Fruit fly (Drosophila melanogaster) whole organism, embryonic: ENCODE measurements around the gene Acp76A.
A peak's percentile ranks its signal among the peaks of the same experiment; 100 is the strongest.

ENCODE experiments used
- Asciz ChIP-seq: fragments of 200-800 bp; sonication (Bioruptor generic); optimal IDR thresholded peaks from 2 replicates; lab custom pipeline; 2017; ENCODE audit warnings: missing biosample characterization, mild to moderate bottlenecking, missing genetic modification characterization, missing genetic modification reagents
- CG10543 ChIP-seq: fragments of 200-800 bp; sonication (Bioruptor generic); optimal IDR thresholded peaks from 3 replicates; lab custom pipeline; 2017; ENCODE audit warnings: missing biosample characterization, mild to moderate bottlenecking, missing genetic modification characterization, moderate library complexity
- CG10654 ChIP-seq: fragments of 200-800 bp; sonication (Bioruptor generic); optimal IDR thresholded peaks from 2 replicates; lab custom pipeline; 2016; ENCODE audit warnings: missing biosample characterization, missing genetic modification characterization
- CG11456 ChIP-seq: fragments of 200-800 bp; sonication (Bioruptor generic); IDR thresholded peaks from 3 replicates; pipeline ENCODE4 v1.3.6; 2022; ENCODE audit warnings: missing biosample characterization, missing genetic modification characterization
- CG12236 ChIP-seq: fragments of 200-800 bp; sonication (Bioruptor generic); optimal IDR thresholded peaks from 2 replicates; lab custom pipeline; 2016; ENCODE audit warnings: missing biosample characterization, missing genetic modification characterization
- CG12769 ChIP-seq: fragments of 200-800 bp; sonication (Bioruptor generic); optimal IDR thresholded peaks from 2 replicates; lab custom pipeline; 2019; ENCODE audit warnings: missing biosample characterization, mild to moderate bottlenecking, missing genetic modification characterization, moderate library complexity
- CG1603 ChIP-seq: fragments of 200-800 bp; sonication (Bioruptor generic); optimal IDR thresholded peaks from 2 replicates; lab custom pipeline; 2019; ENCODE audit warnings: missing biosample characterization, mild to moderate bottlenecking, missing genetic modification characterization, moderate library complexity
- CG16863 ChIP-seq: fragments of 200-800 bp; sonication (Bioruptor generic); optimal IDR thresholded peaks from 3 replicates; lab custom pipeline; 2016; ENCODE audit warnings: missing biosample characterization, missing genetic modification characterization
- CG17186 ChIP-seq: fragments of 200-800 bp; sonication (Bioruptor generic); optimal IDR thresholded peaks from 3 replicates; lab custom pipeline; 2017; ENCODE audit warnings: missing biosample characterization, missing genetic modification reagents, missing genetic modification characterization
- CG17829 ChIP-seq: fragments of 200-800 bp; optimal IDR thresholded peaks from 2 replicates; lab custom pipeline; 2019; ENCODE audit warnings: missing biosample characterization, mild to moderate bottlenecking, missing genetic modification characterization, moderate library complexity
- CG17912 ChIP-seq: fragments of 200-800 bp; sonication (Bioruptor generic); optimal IDR thresholded peaks from 2 replicates; lab custom pipeline; 2018; ENCODE audit warnings: missing biosample characterization, mild to moderate bottlenecking, missing genetic modification characterization
- CG43689 ChIP-seq: fragments of 200-800 bp; sonication (Bioruptor generic); IDR thresholded peaks from 2 replicates; pipeline ENCODE4 v1.3.6; 2022; ENCODE audit warnings: missing biosample characterization, missing genetic modification characterization
- CG4820 ChIP-seq: fragments of 200-800 bp; sonication (Bioruptor generic); optimal IDR thresholded peaks from 3 replicates; lab custom pipeline; 2016; ENCODE audit warnings: missing biosample characterization, missing genetic modification characterization
- CG5180 ChIP-seq: fragments of 200-800 bp; sonication (Bioruptor generic); optimal IDR thresholded peaks from 3 replicates; lab custom pipeline; 2017; ENCODE audit warnings: missing biosample characterization, missing genetic modification characterization, mild to moderate bottlenecking, moderate library complexity, missing genetic modification reagents
- CG5245 ChIP-seq: fragments of 200-800 bp; sonication (Bioruptor generic); optimal IDR thresholded peaks from 3 replicates; lab custom pipeline; 2016; ENCODE audit warnings: missing biosample characterization, missing genetic modification characterization
- CG6689 ChIP-seq: fragments of 200-800 bp; sonication (Bioruptor generic); IDR thresholded peaks from 2 replicates; pipeline ENCODE4 v1.3.6; 2022; ENCODE audit warnings: missing biosample characterization, missing genetic modification characterization
- CG8290 ChIP-seq, 3 experiments: fragments of 200-800 bp; sonication (Bioruptor generic); optimal IDR thresholded peaks; 2 replicates each; lab custom pipeline; 2016 to 2019; ENCODE audit warnings: missing biosample characterization in 3 of 3, missing genetic modification characterization in 3 of 3, mild to moderate bottlenecking in 2 of 3, moderate library complexity in 1 of 3
- CG9876 ChIP-seq: fragments of 200-800 bp; sonication (Bioruptor generic); optimal IDR thresholded peaks from 2 replicates; lab custom pipeline; 2016; ENCODE audit warnings: missing biosample characterization, missing genetic modification characterization
- D ChIP-seq, 2 experiments: fragments of 200-800 bp in 1 of 2; fragments of >200 bp in 1 of 2; sonication (Bioruptor generic) in 1 of 2; optimal IDR thresholded peaks; 2 replicates in 1 of 2; 3 replicates in 1 of 2; lab custom pipeline; 2017; ENCODE audit warnings: mild to moderate bottlenecking in 1 of 2, missing biosample characterization in 1 of 2, missing genetic modification characterization in 1 of 2, missing genetic modification reagents in 1 of 2
- HLHmδ ChIP-seq: fragments of 200-800 bp; sonication (Bioruptor generic); optimal IDR thresholded peaks from 2 replicates; lab custom pipeline; 2018; ENCODE audit warnings: missing biosample characterization, mild to moderate bottlenecking, missing genetic modification characterization, moderate library complexity
- MESR4 ChIP-seq: fragments of 200-800 bp; sonication (Bioruptor generic); optimal IDR thresholded peaks from 2 replicates; lab custom pipeline; 2018; ENCODE audit warnings: missing biosample characterization, mild to moderate bottlenecking, missing genetic modification characterization, moderate library complexity
- NC2β ChIP-seq: fragments of 200-800 bp; sonication (Bioruptor generic); optimal IDR thresholded peaks from 2 replicates; lab custom pipeline; 2016; ENCODE audit warnings: missing biosample characterization, missing genetic modification characterization
- Rfx ChIP-seq: fragments of 200-800 bp; sonication (Bioruptor generic); IDR thresholded peaks from 2 replicates; pipeline ENCODE4 v1.3.6; 2022; ENCODE audit warnings: missing biosample characterization, missing genetic modification characterization
- Sox102F ChIP-seq: fragments of 200-800 bp; sonication (Bioruptor generic); optimal IDR thresholded peaks from 2 replicates; lab custom pipeline; 2018; ENCODE audit warnings: missing biosample characterization, mild to moderate bottlenecking, missing genetic modification characterization, moderate library complexity
- ap ChIP-seq: fragments of 200-800 bp; sonication (Bioruptor generic); IDR thresholded peaks from 2 replicates; pipeline ENCODE4 v1.3.6; 2022; ENCODE audit warnings: missing biosample characterization, missing genetic modification characterization
- ara ChIP-seq: fragments of 200-800 bp; sonication (Bioruptor generic); IDR thresholded peaks from 2 replicates; pipeline ENCODE4 v1.3.6; 2022; ENCODE audit warnings: missing biosample characterization, missing genetic modification characterization
- bowl ChIP-seq: fragments of 200-800 bp; sonication (Bioruptor generic); IDR thresholded peaks from 2 replicates; pipeline ENCODE4 v1.3.6; 2022; ENCODE audit warnings: missing biosample characterization, missing genetic modification characterization
- cg ChIP-seq: fragments of 200-800 bp; sonication (Bioruptor generic); optimal IDR thresholded peaks from 3 replicates; lab custom pipeline; 2019; ENCODE audit warnings: missing biosample characterization, mild to moderate bottlenecking, missing genetic modification characterization, moderate library complexity
- danr ChIP-seq: fragments of 200-800 bp; sonication (Bioruptor generic); IDR thresholded peaks from 2 replicates; pipeline ENCODE4 v1.3.6; 2022; ENCODE audit warnings: missing biosample characterization, missing genetic modification characterization
- dmrt99B ChIP-seq: fragments of 200-800 bp; sonication (Bioruptor generic); optimal IDR thresholded peaks from 2 replicates; lab custom pipeline; 2018; ENCODE audit warnings: missing biosample characterization, mild to moderate bottlenecking, missing genetic modification characterization, moderate library complexity
- fd96Cb ChIP-seq: fragments of 200-800 bp; sonication (Bioruptor generic); optimal IDR thresholded peaks from 2 replicates; lab custom pipeline; 2018; ENCODE audit warnings: missing biosample characterization, mild to moderate bottlenecking, missing genetic modification characterization, moderate library complexity
- gce ChIP-seq: fragments of 200-800 bp; sonication (Bioruptor generic); IDR thresholded peaks from 3 replicates; pipeline ENCODE4 v1.3.6; 2022; ENCODE audit warnings: missing biosample characterization, missing genetic modification characterization
- gt ChIP-seq: fragments of 200-800 bp; sonication (Bioruptor generic); IDR thresholded peaks from 2 replicates; pipeline ENCODE4 v1.3.6; 2022; ENCODE audit warnings: missing biosample characterization, missing genetic modification characterization
- hb ChIP-seq: fragments of 200-800 bp; sonication (Bioruptor generic); IDR thresholded peaks from 3 replicates; pipeline ENCODE4 v1.3.6; 2022; ENCODE audit warnings: missing biosample characterization, missing genetic modification characterization; ENCODE audit not compliant: partially characterized antibody
- jigr1 ChIP-seq: fragments of 200-800 bp; sonication (Bioruptor generic); IDR thresholded peaks from 3 replicates; pipeline ENCODE4 v1.3.6; 2022; ENCODE audit warnings: missing biosample characterization, missing genetic modification characterization
- kni ChIP-seq: fragments of 200-800 bp; sonication (Bioruptor generic); optimal IDR thresholded peaks from 3 replicates; lab custom pipeline; 2017; ENCODE audit warnings: mild to moderate bottlenecking, missing biosample characterization, missing genetic modification reagents, missing genetic modification characterization
- lab ChIP-seq: fragments of 200-800 bp; sonication (Bioruptor generic); optimal IDR thresholded peaks from 3 replicates; lab custom pipeline; 2017; ENCODE audit warnings: missing biosample characterization, missing genetic modification characterization, mild to moderate bottlenecking, moderate library complexity, missing genetic modification reagents
- lbe ChIP-seq: fragments of 200-800 bp; sonication (Bioruptor generic); optimal IDR thresholded peaks from 2 replicates; lab custom pipeline; 2016; ENCODE audit warnings: missing biosample characterization, mild to moderate bottlenecking, missing genetic modification characterization
- nau ChIP-seq: fragments of 200-800 bp; sonication (Bioruptor generic); optimal IDR thresholded peaks from 3 replicates; lab custom pipeline; 2017; ENCODE audit warnings: missing biosample characterization, mild to moderate bottlenecking, missing genetic modification characterization, missing genetic modification reagents
- pita ChIP-seq: fragments of 200-800 bp; sonication (Bioruptor generic); optimal IDR thresholded peaks from 2 replicates; lab custom pipeline; 2017; ENCODE audit warnings: missing biosample characterization, mild to moderate bottlenecking, missing genetic modification characterization
- sqz ChIP-seq: fragments of 200-800 bp; sonication (Bioruptor generic); optimal IDR thresholded peaks from 3 replicates; lab custom pipeline; 2018; ENCODE audit warnings: missing biosample characterization, mild to moderate bottlenecking, missing genetic modification characterization
- sr ChIP-seq: fragments of 200-800 bp; sonication (Bioruptor generic); IDR thresholded peaks from 3 replicates; pipeline ENCODE4 v1.3.6; 2022; ENCODE audit warnings: missing biosample characterization, missing genetic modification characterization
- tio ChIP-seq: fragments of 200-800 bp; sonication (Bioruptor generic); optimal IDR thresholded peaks from 2 replicates; lab custom pipeline; 2017; ENCODE audit warnings: missing biosample characterization, missing genetic modification characterization, inconsistent platforms
- vvl ChIP-seq: fragments of 200-800 bp; sonication (Bioruptor generic); IDR thresholded peaks from 2 replicates; pipeline ENCODE4 v1.3.6; 2022; ENCODE audit warnings: missing biosample characterization, missing genetic modification characterization
- wdn ChIP-seq: fragments of 200-800 bp; sonication (Bioruptor generic); IDR thresholded peaks from 2 replicates; pipeline ENCODE4 v1.3.6; 2022; ENCODE audit warnings: missing biosample characterization, missing genetic modification characterization
- yki ChIP-seq: fragments of >200 bp; optimal IDR thresholded peaks from 3 replicates; lab custom pipeline; 2018
- zfh1 ChIP-seq: fragments of 200-800 bp; sonication (Bioruptor generic); IDR thresholded peaks from 3 replicates; pipeline ENCODE4 v1.3.6; 2022; ENCODE audit warnings: missing biosample characterization, missing genetic modification characterization

Acp76A gene

dm6 chr3L:19073029-19073908 lies 21.4 kb upstream of the Acp76A start (continued):
- peak; percentile 20 for TF ChIP-seq dmrt99B (tag; lab: Kevin White, UChicago)
- TF ChIP-seq CG6689 (GFP tag; lab: Robert Waterston, UW): peak; percentile 18; the same call in 1 of the 2 replicates
- peak; percentile 69 for TF ChIP-seq CG12769 (tag; lab: Kevin White, UChicago)
- TF ChIP-seq CG17829 (tag; lab: Kevin White, UChicago): no peak
- TF ChIP-seq lab (GFP tag; lab: Kevin White, UChicago): peak; percentile 22
- peak; percentile 34 for TF ChIP-seq Sox102F (GFP tag; lab: Kevin White, UChicago)
- peak; percentile 26; the same call in 1 of the 2 replicates for TF ChIP-seq bowl (GFP tag; lab: Robert Waterston, UW)
- TF ChIP-seq danr: no peak
- no peak for TF ChIP-seq MESR4 (GFP tag; lab: Kevin White, UChicago)
- peak; percentile 10; the same call in 1 of the 2 replicates for TF ChIP-seq vvl (GFP tag; lab: Robert Waterston, UW)
- TF ChIP-seq gce (GFP tag; lab: Robert Waterston, UW): 0 out of 3 replicates have a peak, but pooled peaks have one; percentile 53
- TF ChIP-seq lbe (GFP tag; lab: Kevin White, UChicago): no peak
- TF ChIP-seq CG4820 (GFP tag; lab: Kevin White, UChicago): no peak
- no peak for TF ChIP-seq D (optimal IDR thresholded peaks at IDR 0.05; lab: Kevin White, UChicago)
- TF ChIP-seq D (GFP tag; optimal IDR thresholded peaks at IDR 0.05; lab: Kevin White, UChicago): peak; percentile 14
- peak; percentile 52 for TF ChIP-seq sqz
- peak; percentile 76 for TF ChIP-seq kni (GFP tag; lab: Kevin White, UChicago)
- peak; percentile 16 for TF ChIP-seq CG1603 (tag; lab: Kevin White, UChicago)
- TF ChIP-seq CG12236: no peak
- TF ChIP-seq zfh1 (GFP tag; lab: Robert Waterston, UW): 0 out of 3 replicates have a peak, but pooled peaks have one; percentile 32
- no peak for TF ChIP-seq CG5245 (GFP tag; lab: Kevin White, UChicago)
- TF ChIP-seq jigr1 (GFP tag; lab: Robert Waterston, UW): no peak
- TF ChIP-seq CG11456 (GFP tag; lab: Robert Waterston, UW): 0 out of 3 replicates have a peak, but pooled peaks have one; percentile 31
- no peak for TF ChIP-seq NC2β (GFP tag; lab: Kevin White, UChicago)
- TF ChIP-seq pita: no peak
- peak; percentile 38 for TF ChIP-seq CG17912 (GFP tag; lab: Kevin White, UChicago)
- TF ChIP-seq sr (GFP tag; lab: Robert Waterston, UW): peak; percentile 97
- no peak for TF ChIP-seq wdn (GFP tag; lab: Robert Waterston, UW)
- TF ChIP-seq hb: no peak
- no peak for TF ChIP-seq CG10654
- TF ChIP-seq HLHmδ (GFP tag; lab: Kevin White, UChicago): peak; percentile 20
- 0 out of 2 replicates have a peak, but pooled peaks have one; percentile 17 for TF ChIP-seq CG43689 (GFP tag; lab: Robert Waterston, UW)
- no peak for TF ChIP-seq yki (lab: Kevin White, UChicago)
- TF ChIP-seq ara (GFP tag; lab: Robert Waterston, UW): peak; percentile 32; the same call in 1 of the 2 replicates
- 0 out of 2 replicates have a peak, but pooled peaks have one; percentile 6 for TF ChIP-seq Rfx (GFP tag; lab: Robert Waterston, UW)
- no peak for TF ChIP-seq CG9876
- TF ChIP-seq gt: no peak
- TF ChIP-seq CG17186 (GFP tag; lab: Kevin White, UChicago): no peak
- no peak for TF ChIP-seq CG8290 (GFP tag; optimal IDR thresholded peaks at IDR 0.05; lab: Kevin White, UChicago)
- peak in 1 of 2 experiments; percentile 18 for TF ChIP-seq CG8290 (tag; optimal IDR thresholded peaks at IDR 0.05; lab: Kevin White, UChicago)
- TF ChIP-seq CG5180 (GFP tag; lab: Kevin White, UChicago): peak; percentile 58
- peak; percentile 40 for TF ChIP-seq cg
- TF ChIP-seq tio (GFP tag; lab: Kevin White, UChicago): no peak
- peak; percentile 1 for TF ChIP-seq CG10543 (GFP tag; lab: Kevin White, UChicago)
- TF ChIP-seq nau: peak; percentile 7
- peak; percentile 57 for TF ChIP-seq Asciz
- peak; percentile 18 for TF ChIP-seq CG16863 (GFP tag; lab: Kevin White, UChicago)
- no peak for TF ChIP-seq fd96Cb (tag; lab: Kevin White, UChicago)
- 0 out of 2 replicates have a peak, but pooled peaks have one; percentile 31 for TF ChIP-seq ap (GFP tag; lab: Robert Waterston, UW)
